Worm (Caenorhabditis elegans): ENCODE measurements around the gene osm-9.

- TF ChIP-seq snpc-4 (tag; optimal IDR thresholded peaks at IDR 0.05): no peak
- no peak for TF ChIP-seq nhr-77 (tag; optimal IDR thresholded peaks at IDR 0.05)
Measured at ce11 chrIV:3578667-3579066, 21.4 kb upstream of the osm-9 start.
